Worm (Caenorhabditis elegans) whole organism, L4 larva: ENCODE measurements around the gene F13B12.1.

ENCODE experiments used
- F37D6.2 ChIP-seq: sonication (generic microtip); optimal IDR thresholded peaks from 2 replicates; lab custom pipeline; 2016; ENCODE audit warnings: mild to moderate bottlenecking, missing genetic modification characterization, missing compliant biosample characterization
- F44E2.7 ChIP-seq: fragments of 200-800 bp; sonication (Bioruptor generic); IDR thresholded peaks from 2 replicates; pipeline ENCODE4 v2.1.2; 2022; ENCODE audit warnings: missing genetic modification characterization, missing compliant biosample characterization
- F49E8.2 ChIP-seq: sonication (generic microtip); optimal IDR thresholded peaks from 2 replicates; lab custom pipeline; 2016; ENCODE audit warnings: missing compliant biosample characterization, mild to moderate bottlenecking, missing genetic modification characterization, borderline replicate concordance
- T26A8.4 ChIP-seq: fragments of 200-800 bp; sonication (Bioruptor generic); IDR thresholded peaks from 2 replicates; pipeline ENCODE4 v1.3.6; 2022; ENCODE audit warnings: missing genetic modification characterization, missing compliant biosample characterization
- Y5F2A.4 ChIP-seq: fragments of 200-800 bp; sonication (Bioruptor generic); optimal IDR thresholded peaks from 2 replicates; lab custom pipeline; 2018; ENCODE audit warnings: mild to moderate bottlenecking, missing genetic modification characterization, missing compliant biosample characterization
- ZK337.2 ChIP-seq: fragments of 200-800 bp; sonication (Bioruptor generic); IDR thresholded peaks from 2 replicates; pipeline ENCODE4 v1.3.6; 2022; ENCODE audit warnings: missing genetic modification reagents, missing genetic modification characterization, missing compliant biosample characterization
- aha-1 ChIP-seq: fragments of 150-350 bp; peaks from one replicate; lab custom pipeline; 2014; ENCODE audit warnings: missing biosample characterization, missing genetic modification characterization
- ama-1 ChIP-seq: fragments of 150-350 bp; optimal IDR thresholded peaks from 2 replicates; lab custom pipeline; 2014; ENCODE audit warnings: inconsistent platforms, mixed read lengths
- ceh-32 ChIP-seq: sonication (generic microtip); optimal IDR thresholded peaks from 2 replicates; lab custom pipeline; 2016; ENCODE audit warnings: mild to moderate bottlenecking, missing genetic modification characterization, missing compliant biosample characterization; ENCODE audit not compliant: poor library complexity
- ces-1 ChIP-seq: fragments of 150-350 bp; sonication (generic microtip); optimal IDR thresholded peaks from 4 replicates; lab custom pipeline; 2014; ENCODE audit warnings: missing biosample characterization, missing genetic modification reagents, missing genetic modification characterization
- ctbp-1 ChIP-seq: fragments of 200-800 bp; sonication (Bioruptor generic); IDR thresholded peaks from 2 replicates; pipeline ENCODE4 v1.3.6; 2022; ENCODE audit warnings: missing genetic modification reagents, missing genetic modification characterization, missing compliant biosample characterization
- dmd-6 ChIP-seq: fragments of 200-800 bp; sonication (Bioruptor generic); IDR thresholded peaks from 2 replicates; pipeline ENCODE4 v1.3.6; 2022; ENCODE audit warnings: missing genetic modification reagents, missing genetic modification characterization, missing compliant biosample characterization
- egl-27 ChIP-seq: sonication (generic microtip); optimal IDR thresholded peaks from 3 replicates; lab custom pipeline; 2017; ENCODE audit warnings: missing biosample characterization, missing genetic modification reagents, missing genetic modification characterization
- fkh-10 ChIP-seq: fragments of 150-350 bp; optimal IDR thresholded peaks from 2 replicates; lab custom pipeline; 2014; ENCODE audit warnings: missing biosample characterization, missing genetic modification reagents, missing genetic modification characterization
- gei-8 ChIP-seq: fragments of 200-800 bp; sonication (Bioruptor generic); optimal IDR thresholded peaks from 2 replicates; lab custom pipeline; 2018; ENCODE audit warnings: mild to moderate bottlenecking, missing genetic modification characterization, missing compliant biosample characterization
- hif-1 ChIP-seq, 2 experiments: sonication (generic microtip); optimal IDR thresholded peaks; 2 replicates each; lab custom pipeline; 2016 to 2017; ENCODE audit warnings: missing compliant biosample characterization in 2 of 2, missing genetic modification characterization in 2 of 2, missing genetic modification reagents in 2 of 2, missing genotype in 2 of 2, mild to moderate bottlenecking in 1 of 2
- hlh-30 ChIP-seq: sonication (generic microtip); optimal IDR thresholded peaks from 2 replicates; lab custom pipeline; 2017; ENCODE audit warnings: antibody characterized with exemption, mild to moderate bottlenecking, missing genetic modification characterization, missing compliant biosample characterization; ENCODE audit not compliant: insufficient read depth
- hmg-1.1 ChIP-seq: fragments of 200-800 bp; sonication (Bioruptor generic); IDR thresholded peaks from 2 replicates; pipeline ENCODE4 v1.3.6; 2022; ENCODE audit warnings: missing genetic modification reagents, missing genetic modification characterization, missing compliant biosample characterization
- lim-7 ChIP-seq: fragments of 200-800 bp; sonication (Bioruptor generic); IDR thresholded peaks from 2 replicates; pipeline ENCODE4 v1.3.6; 2022; ENCODE audit warnings: missing genetic modification characterization, missing compliant biosample characterization
- lsy-2 ChIP-seq, 2 experiments: fragments of 150-350 bp in 1 of 2; sonication (generic microtip) in 1 of 2; optimal IDR thresholded peaks; 2 replicates each; lab custom pipeline; 2014 to 2017; ENCODE audit warnings: missing biosample characterization in 2 of 2, missing genetic modification characterization in 2 of 2
- madf-5 ChIP-seq, 2 experiments: fragments of 200-800 bp; sonication (Bioruptor generic); IDR thresholded peaks; 2 replicates each; pipeline ENCODE4 v1.3.6; 2022; ENCODE audit warnings: missing compliant biosample characterization in 2 of 2, missing genetic modification characterization in 2 of 2
- mdl-1 ChIP-seq, 2 experiments: fragments of 150-350 bp in 1 of 2; sonication (generic microtip) in 1 of 2; optimal IDR thresholded peaks; 2 replicates each; lab custom pipeline; 2014 to 2017; ENCODE audit warnings: missing biosample characterization in 2 of 2, missing genetic modification characterization in 2 of 2
- mep-1 ChIP-seq: fragments of 150-350 bp; sonication (generic microtip); optimal IDR thresholded peaks from 3 replicates; lab custom pipeline; 2014; ENCODE audit warnings: missing biosample characterization, missing genetic modification characterization
- mxl-3 ChIP-seq: fragments of 200-800 bp; sonication (Bioruptor generic); optimal IDR thresholded peaks from 2 replicates; lab custom pipeline; 2018; ENCODE audit warnings: mild to moderate bottlenecking, missing genetic modification characterization, missing compliant biosample characterization
- nhr-11 ChIP-seq: fragments of 150-350 bp; optimal IDR thresholded peaks from 2 replicates; lab custom pipeline; 2014; ENCODE audit warnings: missing biosample characterization, missing genetic modification characterization
- nhr-42 ChIP-seq: fragments of 200-800 bp; sonication (Bioruptor generic); IDR thresholded peaks from 2 replicates; pipeline ENCODE4 v1.3.6; 2022; ENCODE audit warnings: missing genetic modification characterization, missing compliant biosample characterization
- nhr-48 ChIP-seq: sonication (generic microtip); optimal IDR thresholded peaks from 2 replicates; lab custom pipeline; 2016; ENCODE audit warnings: mild to moderate bottlenecking, missing genetic modification characterization, missing compliant biosample characterization
- rbr-2 ChIP-seq: sonication (generic microtip); optimal IDR thresholded peaks from 2 replicates; lab custom pipeline; 2016; ENCODE audit warnings: missing genotype, missing genetic modification characterization, missing compliant biosample characterization
- set-16 ChIP-seq: fragments of 200-800 bp; sonication (Bioruptor generic); IDR thresholded peaks from 2 replicates; pipeline ENCODE4 v1.3.6; 2022; ENCODE audit warnings: missing genetic modification reagents, missing genetic modification characterization, missing compliant biosample characterization
- skn-1 ChIP-seq: fragments of 150-350 bp; optimal IDR thresholded peaks from 2 replicates; lab custom pipeline; 2014; ENCODE audit warnings: missing biosample characterization, missing genetic modification characterization
- unc-62 ChIP-seq, 3 experiments: fragments of 150-350 bp in 1 of 3; sonication (generic microtip); optimal IDR thresholded peaks in 2 of 3; peaks in 1 of 3; 1 replicate in 1 of 3; 2 replicates in 2 of 3; lab custom pipeline; 2014 to 2017; ENCODE audit warnings: missing biosample characterization in 3 of 3, missing genetic modification characterization in 3 of 3, missing genetic modification reagents in 3 of 3, missing genotype in 1 of 3
- vab-7 ChIP-seq: fragments of 200-800 bp; sonication (Bioruptor generic); IDR thresholded peaks from 2 replicates; pipeline ENCODE4 v1.3.6; 2022; ENCODE audit warnings: missing genetic modification reagents, missing genetic modification characterization, missing compliant biosample characterization
- zfp-2 ChIP-seq: sonication (generic microtip); optimal IDR thresholded peaks from 2 replicates; lab custom pipeline; 2016; ENCODE audit warnings: mild to moderate bottlenecking, missing genetic modification characterization, missing compliant biosample characterization
- zip-2 ChIP-seq: fragments of 150-350 bp; optimal IDR thresholded peaks from 2 replicates; lab custom pipeline; 2014; ENCODE audit warnings: missing biosample characterization, missing genetic modification characterization
- ztf-11 ChIP-seq: fragments of 150-350 bp; optimal IDR thresholded peaks from 2 replicates; lab custom pipeline; 2014; ENCODE audit warnings: missing biosample characterization, missing genetic modification characterization

The F13B12.1 gene

ce11 chrIV:10403193-10404058 lies 21.0 kb downstream of the F13B12.1 start, which contains the start of gene gpa-7:
gpa-7 (plus strand) TSS chrIV:10404008.
- peak; percentile 48 for TF ChIP-seq hlh-30 (tag; lab: Kevin White, UChicago)
- peak; percentile 65 for TF ChIP-seq gei-8 (GFP tag; lab: Kevin White, UChicago)
- no peak for TF ChIP-seq zip-2 (tag; lab: Kevin White, UChicago)
- peak; percentile 40 to 47 for TF ChIP-seq lsy-2 (tag; optimal IDR thresholded peaks at IDR 0.05; lab: Kevin White, UChicago)
- no peak for TF ChIP-seq mdl-1 (tag; optimal IDR thresholded peaks at IDR 0.05; lab: Kevin White, UChicago)
- TF ChIP-seq zfp-2 (tag; lab: Kevin White, UChicago) = no peak
- TF ChIP-seq aha-1 (tag; lab: Kevin White, UChicago) = peak; percentile 97
- TF ChIP-seq egl-27 (tag; lab: Kevin White, UChicago) = no peak
- TF ChIP-seq mxl-3 (GFP tag; lab: Kevin White, UChicago) = peak; percentile 25
- no peak for TF ChIP-seq nhr-42 (GFP tag; lab: Robert Waterston, UW)
- TF ChIP-seq ztf-11 (tag; lab: Kevin White, UChicago) = no peak
- TF ChIP-seq T26A8.4 = 0 out of 2 replicates have a peak, but pooled peaks have one; percentile 61
- no peak for TF ChIP-seq F49E8.2 (tag; lab: Kevin White, UChicago)
- TF ChIP-seq rbr-2 (tag; lab: Kevin White, UChicago) = peak; percentile 88
- TF ChIP-seq dmd-6 = peak; percentile 24; the same call in 1 of the 2 replicates
- peak; percentile 66 for TF ChIP-seq nhr-11
- TF ChIP-seq ZK337.2 (GFP tag; lab: Robert Waterston, UW) = no peak
- no peak for TF ChIP-seq madf-5 (GFP tag; IDR thresholded peaks at IDR 0.05; lab: Robert Waterston, UW)
- peak in 1 of 2 experiments; percentile 99 for TF ChIP-seq unc-62 (GFP tag; optimal IDR thresholded peaks at IDR 0.05 in 1 of 2; lab: Kevin White, UChicago)
- no peak for TF ChIP-seq unc-62 (tag; optimal IDR thresholded peaks at IDR 0.05; lab: Kevin White, UChicago)
- peak; percentile 33 for TF ChIP-seq nhr-48 (tag; lab: Kevin White, UChicago)
- peak; percentile 89 for TF ChIP-seq ctbp-1 (GFP tag; lab: Robert Waterston, UW)
- no peak for TF ChIP-seq skn-1 (tag; lab: Kevin White, UChicago)
- TF ChIP-seq Y5F2A.4 = no peak
- peak in 1 of 2 experiments; percentile 53 for TF ChIP-seq hif-1 (tag; optimal IDR thresholded peaks at IDR 0.05; lab: Kevin White, UChicago)
- TF ChIP-seq ceh-32 (tag; lab: Kevin White, UChicago) = peak; percentile 45
- peak; percentile 72 for TF ChIP-seq set-16
- no peak for TF ChIP-seq ama-1 (lab: Kevin White, UChicago)
- peak; percentile 59 for TF ChIP-seq mep-1 (tag; lab: Kevin White, UChicago)
- TF ChIP-seq lim-7 (GFP tag; lab: Robert Waterston, UW) = peak; percentile 57; the same call in 1 of the 2 replicates
- peak; percentile 64 for TF ChIP-seq F37D6.2 (tag; lab: Kevin White, UChicago)
- TF ChIP-seq hmg-1.1 (GFP tag; lab: Robert Waterston, UW) = peak; percentile 72
- peak; percentile 81 for TF ChIP-seq fkh-10 (GFP tag; lab: Kevin White, UChicago)
- TF ChIP-seq vab-7 (GFP tag; lab: Robert Waterston, UW) = no peak

- TF ChIP-seq ces-1 = peak; percentile 28
- 0 out of 2 replicates have a peak, but pooled peaks have one; percentile 7 for TF ChIP-seq hmg-1.1 (GFP tag; lab: Robert Waterston, UW)
- peak; percentile 95 for TF ChIP-seq aha-1 (tag; lab: Kevin White, UChicago)
- TF ChIP-seq ctbp-1 (GFP tag; lab: Robert Waterston, UW) = 0 out of 2 replicates have a peak, but pooled peaks have one; percentile 22
- no peak for TF ChIP-seq lsy-2 (tag; optimal IDR thresholded peaks at IDR 0.05; lab: Kevin White, UChicago)
Observed at ce11 chrIV:10398244-10398643, 26.2 kb downstream of the F13B12.1 start.

- TF ChIP-seq fkh-10 (GFP tag; lab: Kevin White, UChicago) = peak; percentile 10
- no peak for TF ChIP-seq F49E8.2 (tag; lab: Kevin White, UChicago)
- TF ChIP-seq F44E2.7 (GFP tag; lab: Robert Waterston, UW) = no peak
- peak; percentile 38 for TF ChIP-seq ces-1
- TF ChIP-seq, all 104 proteins: peak for 2
Observed at ce11 chrIV:10396827-10397226, 27.6 kb downstream of the F13B12.1 start.
